Worm (Caenorhabditis elegans): ENCODE results near the gene AC3.5.

DNA sequence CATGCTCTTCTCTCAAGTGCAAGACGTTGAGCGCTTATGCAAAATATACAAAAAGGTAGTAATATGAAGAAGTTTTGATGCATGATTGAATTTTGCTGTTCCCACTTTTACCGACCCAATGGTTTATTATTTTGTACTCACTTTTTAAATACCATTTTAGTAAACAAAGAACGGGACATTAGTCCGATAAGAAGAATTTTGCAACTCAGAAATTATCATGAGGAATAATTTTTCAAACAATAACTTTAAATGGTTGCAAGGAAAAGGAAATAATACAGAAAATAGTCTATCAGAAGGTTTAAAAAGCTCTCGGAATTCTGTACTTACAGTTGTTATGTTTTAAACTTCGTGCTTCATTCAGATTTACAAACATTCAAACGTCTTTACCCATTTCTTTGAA, 26.3 kb downstream of the AC3.5 start, which contains the start of gene F15H10.9:
- TF ChIP-seq ceh-28 (tag; optimal IDR thresholded peaks at IDR 0.05) = no peak
- no peak for TF ChIP-seq zag-1 (tag; optimal IDR thresholded peaks at IDR 0.05)
- no peak for TF ChIP-seq nhr-237 (tag; optimal IDR thresholded peaks at IDR 0.05)
- TF ChIP-seq mdl-1 (tag; optimal IDR thresholded peaks at IDR 0.05) = no peak
- no peak for TF ChIP-seq unc-62 (GFP tag; optimal IDR thresholded peaks at IDR 0.05)
- no peak for TF ChIP-seq R02D3.7 (tag; optimal IDR thresholded peaks at IDR 0.05)
